Worm (Caenorhabditis elegans) whole organism, young adult: ENCODE data around the gene cwn-1.
A peak's percentile ranks its signal among the peaks of the same experiment; 100 is the strongest.

ENCODE experiments used
- B0019.2 ChIP-seq: fragments of 200-800 bp; sonication (Bioruptor generic); conservative IDR thresholded peaks from 2 replicates; pipeline ENCODE4 v1.3.6; 2022; ENCODE audit warnings: missing genetic modification reagents, missing genetic modification characterization, missing compliant biosample characterization
- B0336.3 ChIP-seq: fragments of 200-800 bp; sonication (Bioruptor generic); IDR thresholded peaks from 2 replicates; pipeline ENCODE4 v1.3.6; 2022; ENCODE audit warnings: missing genetic modification characterization, missing compliant biosample characterization
- C06A6.2 ChIP-seq: fragments of 200-800 bp; sonication (Bioruptor generic); conservative IDR thresholded peaks from 2 replicates; pipeline ENCODE4 v1.3.6; 2022; ENCODE audit warnings: missing genetic modification characterization, missing compliant biosample characterization
- C17E4.6 ChIP-seq: fragments of 200-800 bp; sonication (Bioruptor generic); IDR thresholded peaks from 2 replicates; pipeline ENCODE4 v1.3.6; 2022; ENCODE audit warnings: missing genetic modification reagents, missing genetic modification characterization, missing compliant biosample characterization
- F22D6.2 ChIP-seq: sonication (generic microtip); optimal IDR thresholded peaks from 2 replicates; lab custom pipeline; 2016; ENCODE audit warnings: mild to moderate bottlenecking, missing genetic modification characterization, missing compliant biosample characterization
- F33H1.4 ChIP-seq: fragments of 200-800 bp; sonication (Bioruptor generic); IDR thresholded peaks from 2 replicates; pipeline ENCODE4 v1.3.6; 2022; ENCODE audit warnings: missing genetic modification reagents, missing genetic modification characterization, missing compliant biosample characterization
- F39B2.1 ChIP-seq: fragments of 200-800 bp; sonication (Bioruptor generic); IDR thresholded peaks from 2 replicates; pipeline ENCODE4 v1.3.6; 2022; ENCODE audit warnings: missing genetic modification reagents, missing genetic modification characterization, missing compliant biosample characterization
- F49E8.2 ChIP-seq: sonication (generic microtip); optimal IDR thresholded peaks from 3 replicates; lab custom pipeline; 2017; ENCODE audit warnings: missing genetic modification characterization, mild to moderate bottlenecking, missing compliant biosample characterization, antibody characterized with exemption, moderate library complexity; ENCODE audit not compliant: insufficient read depth
- F52B5.7 ChIP-seq: sonication (generic microtip); optimal IDR thresholded peaks from 2 replicates; lab custom pipeline; 2016; ENCODE audit warnings: mild to moderate bottlenecking, missing genetic modification characterization, missing compliant biosample characterization
- F57C9.4 ChIP-seq: sonication (generic microtip); optimal IDR thresholded peaks from 2 replicates; lab custom pipeline; 2017; ENCODE audit warnings: mild to moderate bottlenecking, missing genetic modification characterization, missing compliant biosample characterization
- T07F8.4 ChIP-seq: sonication (generic microtip); optimal IDR thresholded peaks from 2 replicates; lab custom pipeline; 2016; ENCODE audit warnings: mild to moderate bottlenecking, missing genetic modification characterization, moderate library complexity, missing compliant biosample characterization
- Y53F4B.3 ChIP-seq: fragments of 200-800 bp; sonication (Bioruptor generic); IDR thresholded peaks from 2 replicates; pipeline ENCODE4 v1.3.6; 2022; ENCODE audit warnings: missing genetic modification reagents, missing genetic modification characterization, missing compliant biosample characterization
- Y56A3A.18 ChIP-seq: fragments of 200-800 bp; sonication (Bioruptor generic); IDR thresholded peaks from 2 replicates; pipeline ENCODE4 v1.3.6; 2022; ENCODE audit warnings: missing genetic modification reagents, missing genetic modification characterization, missing compliant biosample characterization
- Y79H2A.3 ChIP-seq: fragments of 200-800 bp; sonication (Bioruptor generic); conservative IDR thresholded peaks from 2 replicates; pipeline ENCODE4 v1.3.6; 2022; ENCODE audit warnings: missing genetic modification reagents, missing genetic modification characterization, missing compliant biosample characterization
- akir-1 ChIP-seq: fragments of 200-800 bp; sonication (Bioruptor generic); optimal IDR thresholded peaks from 2 replicates; lab custom pipeline; 2018; ENCODE audit warnings: mild to moderate bottlenecking, missing genetic modification characterization, moderate library complexity, missing compliant biosample characterization
- aptf-2 ChIP-seq: fragments of 200-800 bp; sonication (Bioruptor generic); conservative IDR thresholded peaks from 2 replicates; pipeline ENCODE4 v1.3.6; 2022; ENCODE audit warnings: missing genetic modification reagents, missing genetic modification characterization, missing compliant biosample characterization
- attf-5 ChIP-seq: fragments of 200-800 bp; sonication (Bioruptor generic); optimal IDR thresholded peaks from 2 replicates; lab custom pipeline; 2018; ENCODE audit warnings: mild to moderate bottlenecking, missing genetic modification characterization, missing compliant biosample characterization
- attf-6 ChIP-seq: fragments of 200-800 bp; sonication (Bioruptor generic); IDR thresholded peaks from 2 replicates; pipeline ENCODE4 v1.3.6; 2022; ENCODE audit warnings: missing genetic modification reagents, missing genetic modification characterization, missing compliant biosample characterization
- bed-2 ChIP-seq: fragments of 200-800 bp; sonication (Bioruptor generic); IDR thresholded peaks from 2 replicates; pipeline ENCODE4 v1.3.6; 2022; ENCODE audit warnings: missing genetic modification reagents, missing genetic modification characterization, missing compliant biosample characterization
- cebp-1 ChIP-seq, 2 experiments: fragments of 200-800 bp in 1 of 2; sonication (Bioruptor generic) in 1 of 2; sonication (generic microtip) in 1 of 2; IDR thresholded peaks in 1 of 2; optimal IDR thresholded peaks in 1 of 2; 2 replicates each; pipeline versions ENCODE4 v1.3.6 to Lab custom; 2017 to 2022; ENCODE audit warnings: missing compliant biosample characterization in 2 of 2, missing genetic modification characterization in 2 of 2, mild to moderate bottlenecking in 1 of 2, missing genetic modification reagents in 1 of 2, moderate library complexity in 1 of 2
- ceh-27 ChIP-seq: fragments of 200-800 bp; sonication (Bioruptor generic); optimal IDR thresholded peaks from 2 replicates; lab custom pipeline; 2018; ENCODE audit warnings: mild to moderate bottlenecking, missing genetic modification characterization, moderate library complexity, missing compliant biosample characterization
- ceh-91 ChIP-seq: fragments of 200-800 bp; sonication (Bioruptor generic); IDR thresholded peaks from 2 replicates; pipeline ENCODE4 v1.3.6; 2022; ENCODE audit warnings: missing genetic modification reagents, missing genetic modification characterization, missing compliant biosample characterization
- dox-1 ChIP-seq: fragments of 200-800 bp; sonication (Bioruptor generic); IDR thresholded peaks from 2 replicates; pipeline ENCODE4 v1.3.6; 2022; ENCODE audit warnings: missing genetic modification reagents, missing genetic modification characterization, missing compliant biosample characterization
- dpl-1 ChIP-seq: fragments of 150-350 bp; optimal IDR thresholded peaks from 2 replicates; lab custom pipeline; 2014; ENCODE audit warnings: missing biosample characterization, missing genetic modification reagents, missing genetic modification characterization
- egrh-3 ChIP-seq: fragments of 200-800 bp; sonication (Bioruptor generic); IDR thresholded peaks from 2 replicates; pipeline ENCODE4 v1.3.6; 2022; ENCODE audit warnings: missing genetic modification reagents, missing genetic modification characterization, missing compliant biosample characterization
- ets-4 ChIP-seq: fragments of 200-800 bp; sonication (Bioruptor generic); optimal IDR thresholded peaks from 2 replicates; lab custom pipeline; 2018; ENCODE audit warnings: mild to moderate bottlenecking, missing genetic modification characterization, missing compliant biosample characterization
- him-1 ChIP-seq: sonication (generic microtip); optimal IDR thresholded peaks from 2 replicates; lab custom pipeline; 2016; ENCODE audit warnings: missing genotype, missing genetic modification reagents, missing genetic modification characterization, missing compliant biosample characterization
- hsf-1 ChIP-seq: fragments of 200-800 bp; sonication (Bioruptor generic); IDR thresholded peaks from 2 replicates; pipeline ENCODE4 v1.3.6; 2022; ENCODE audit warnings: missing genetic modification reagents, missing genetic modification characterization, missing compliant biosample characterization
- madf-10 ChIP-seq: sonication (generic microtip); optimal IDR thresholded peaks from 2 replicates; lab custom pipeline; 2016; ENCODE audit warnings: mild to moderate bottlenecking, missing genetic modification characterization, missing compliant biosample characterization
- madf-6 ChIP-seq: fragments of 200-800 bp; sonication (Bioruptor generic); IDR thresholded peaks from 2 replicates; pipeline ENCODE4 v1.3.6; 2022; ENCODE audit warnings: missing genetic modification reagents, missing genetic modification characterization, missing compliant biosample characterization
- madf-8 ChIP-seq: fragments of 200-800 bp; sonication (Bioruptor generic); conservative IDR thresholded peaks from 2 replicates; pipeline ENCODE4 v1.3.6; 2022; ENCODE audit warnings: missing genetic modification reagents, missing genetic modification characterization, missing compliant biosample characterization
- mel-28 ChIP-seq: sonication (generic microtip); optimal IDR thresholded peaks from 2 replicates; lab custom pipeline; 2016; ENCODE audit warnings: borderline replicate concordance, mild to moderate bottlenecking, missing genetic modification characterization, missing compliant biosample characterization
- nhr-27 ChIP-seq: fragments of 200-800 bp; sonication (Bioruptor generic); optimal IDR thresholded peaks from 2 replicates; lab custom pipeline; 2018; ENCODE audit warnings: mild to moderate bottlenecking, missing genetic modification characterization, moderate library complexity, missing compliant biosample characterization
- nhr-80 ChIP-seq: sonication (generic microtip); optimal IDR thresholded peaks from 2 replicates; lab custom pipeline; 2016; ENCODE audit warnings: missing genetic modification characterization, missing compliant biosample characterization
- pbrm-1 ChIP-seq: fragments of 200-800 bp; sonication (Bioruptor generic); IDR thresholded peaks from 2 replicates; pipeline ENCODE4 v1.3.6; 2022; ENCODE audit warnings: missing genetic modification reagents, missing genetic modification characterization, missing compliant biosample characterization
- pha-4 ChIP-seq: fragments of 150-350 bp; sonication (generic microtip); optimal IDR thresholded peaks from 2 replicates; lab custom pipeline; 2014; ENCODE audit warnings: missing biosample characterization, missing genetic modification reagents, missing genetic modification characterization
- repo-1 ChIP-seq: sonication (generic microtip); optimal IDR thresholded peaks from 2 replicates; lab custom pipeline; 2017; ENCODE audit warnings: mild to moderate bottlenecking, missing genetic modification characterization, missing compliant biosample characterization
- rpc-1 ChIP-seq, 2 experiments: fragments of 150-350 bp in 1 of 2; sonication (generic microtip) in 1 of 2; optimal IDR thresholded peaks; 2 replicates each; lab custom pipeline; 2014 to 2018; ENCODE audit warnings: missing biosample characterization in 1 of 2, missing genetic modification characterization in 1 of 2, missing genetic modification reagents in 1 of 2, missing genotype in 1 of 2
- sea-2 ChIP-seq: fragments of 200-800 bp; sonication (Bioruptor generic); IDR thresholded peaks from 2 replicates; pipeline ENCODE4 v1.3.6; 2022; ENCODE audit warnings: missing genetic modification characterization, missing compliant biosample characterization
- snpc-1.1 ChIP-seq: sonication (generic microtip); optimal IDR thresholded peaks from 2 replicates; lab custom pipeline; 2017; ENCODE audit warnings: missing genetic modification characterization, mild to moderate bottlenecking, missing compliant biosample characterization, antibody characterized with exemption, moderate library complexity, missing genotype, missing genetic modification reagents; ENCODE audit not compliant: insufficient read depth
- snpc-1.3 ChIP-seq: sonication (generic microtip); optimal IDR thresholded peaks from 2 replicates; lab custom pipeline; 2017; ENCODE audit warnings: missing genetic modification characterization, mild to moderate bottlenecking, missing compliant biosample characterization, antibody characterized with exemption, moderate library complexity, missing genotype, missing genetic modification reagents; ENCODE audit not compliant: insufficient read depth
- snpc-3.4 ChIP-seq: sonication (generic microtip); optimal IDR thresholded peaks from 2 replicates; lab custom pipeline; 2017; ENCODE audit warnings: missing genetic modification characterization, mild to moderate bottlenecking, missing compliant biosample characterization, antibody characterized with exemption, moderate library complexity, missing genotype, missing genetic modification reagents
- sptf-2 ChIP-seq: fragments of 200-800 bp; sonication (Bioruptor generic); optimal IDR thresholded peaks from 2 replicates; lab custom pipeline; 2018; ENCODE audit warnings: mild to moderate bottlenecking, missing genetic modification characterization, missing compliant biosample characterization
- tbp1 ChIP-seq: fragments of 200-800 bp; sonication (Bioruptor generic); optimal IDR thresholded peaks from 2 replicates; lab custom pipeline; 2018; ENCODE audit warnings: mild to moderate bottlenecking, missing genetic modification characterization, missing compliant biosample characterization
- unc-130 ChIP-seq: sonication (generic microtip); optimal IDR thresholded peaks from 2 replicates; lab custom pipeline; 2016; ENCODE audit warnings: missing genetic modification reagents, missing genetic modification characterization, missing compliant biosample characterization
- unc-62 ChIP-seq: fragments of 150-350 bp; optimal IDR thresholded peaks from 2 replicates; lab custom pipeline; 2014; ENCODE audit warnings: missing biosample characterization, missing genetic modification reagents, missing genetic modification characterization
- ztf-22 ChIP-seq: fragments of 200-800 bp; sonication (Bioruptor generic); optimal IDR thresholded peaks from 2 replicates; lab custom pipeline; 2018; ENCODE audit warnings: mild to moderate bottlenecking, missing genetic modification characterization, moderate library complexity, missing compliant biosample characterization
- ztf-26 ChIP-seq: sonication (generic microtip); optimal IDR thresholded peaks from 2 replicates; lab custom pipeline; 2017; ENCODE audit warnings: missing genetic modification characterization, missing compliant biosample characterization

Gene cwn-1

DNA sequence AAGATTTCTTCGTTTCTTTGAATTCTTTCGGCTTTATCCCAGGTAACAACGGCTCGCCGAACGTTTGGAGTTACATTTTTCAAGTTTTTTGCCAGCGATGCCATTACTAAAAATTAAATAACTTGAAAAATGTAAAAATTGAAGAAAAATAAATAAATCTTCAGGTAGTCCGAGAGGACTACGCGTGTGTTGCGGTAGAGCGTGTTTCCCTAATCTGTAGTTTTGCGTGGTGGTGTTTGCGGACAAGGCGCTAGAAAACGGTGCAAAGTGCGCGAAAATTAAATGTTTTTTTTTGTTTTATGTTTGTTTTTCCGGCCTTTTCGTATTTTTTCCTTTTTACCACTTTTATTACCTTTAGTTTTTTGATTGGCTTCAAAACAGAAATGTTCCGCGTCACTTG is 22.5 kb upstream of the cwn-1 start, which contains the start of gene mrpl-28 (continued):
- TF ChIP-seq snpc-1.3 (tag; lab: Kevin White, UChicago) (peak; percentile 17), repo-1 (peak; percentile 37), B0336.3 (peak; percentile 52; the same call in 1 of the 2 replicates), akir-1 (no peak), cebp-1 (GFP tag; IDR thresholded peaks at IDR 0.05; lab: Robert Waterston, UW) (no peak), cebp-1 (tag; optimal IDR thresholded peaks at IDR 0.05; lab: Kevin White, UChicago) (peak; percentile 72), him-1 (tag; lab: Kevin White, UChicago) (peak; percentile 12), unc-62 (GFP tag; lab: Kevin White, UChicago) (no peak), ceh-91 (GFP tag; lab: Robert Waterston, UW) (peak; percentile 35; the same call in 1 of the 2 replicates), rpc-1 (optimal IDR thresholded peaks at IDR 0.05; lab: Kevin White, UChicago) (no peak), rpc-1 (tag; optimal IDR thresholded peaks at IDR 0.05; lab: Kevin White, UChicago) (no peak), attf-6 (no peak), dox-1 (GFP tag; lab: Robert Waterston, UW) (peak; percentile 87), ets-4 (GFP tag; lab: Kevin White, UChicago) (no peak), F57C9.4 (tag; lab: Kevin White, UChicago) (no peak), madf-6 (peak; percentile 76), pha-4 (peak; percentile 3), snpc-3.4 (tag; lab: Kevin White, UChicago) (peak; percentile 75), snpc-1.1 (tag; lab: Kevin White, UChicago) (no peak), T07F8.4 (no peak), nhr-27 (tag; lab: Kevin White, UChicago) (no peak), mel-28 (tag; lab: Kevin White, UChicago) (no peak), bed-2 (GFP tag; lab: Robert Waterston, UW) (no peak), F22D6.2 (tag; lab: Kevin White, UChicago) (peak; percentile 11), dpl-1 (peak; percentile 74), aptf-2 (GFP tag; lab: Robert Waterston, UW) (no peak), F49E8.2 (tag; lab: Kevin White, UChicago) (no peak), tbp1 (GFP tag; lab: Kevin White, UChicago) (peak; percentile 60), madf-8 (GFP tag; lab: Robert Waterston, UW) (no peak), attf-5 (GFP tag; lab: Kevin White, UChicago) (peak; percentile 67), pbrm-1 (GFP tag; lab: Robert Waterston, UW) (peak; percentile 89), C06A6.2 (GFP tag; lab: Robert Waterston, UW) (no peak), egrh-3 (GFP tag; lab: Robert Waterston, UW) (no peak), ztf-22 (no peak), Y56A3A.18 (peak; percentile 73; the same call in 1 of the 2 replicates), B0019.2 (GFP tag; lab: Robert Waterston, UW) (no peak), F33H1.4 (GFP tag; lab: Robert Waterston, UW) (peak; percentile 55), ceh-27 (GFP tag; lab: Kevin White, UChicago) (peak; percentile 63), ztf-26 (tag; lab: Kevin White, UChicago) (no peak), Y79H2A.3 (GFP tag; lab: Robert Waterston, UW) (no peak), nhr-80 (peak; percentile 6), C17E4.6 (GFP tag; lab: Robert Waterston, UW) (no peak), Y53F4B.3 (no peak), unc-130 (GFP tag; lab: Kevin White, UChicago) (peak; percentile 20), sptf-2 (no peak), madf-10 (tag; lab: Kevin White, UChicago) (peak; percentile 50), hsf-1 (GFP tag; lab: Robert Waterston, UW) (no peak), sea-2 (GFP tag; lab: Robert Waterston, UW) (no peak), F52B5.7 (no peak), F39B2.1 (GFP tag; lab: Robert Waterston, UW) (no peak)
